Fruit fly (Drosophila melanogaster): ENCODE results near the gene CG8745.
A peak's percentile ranks its signal among the peaks of the same experiment; 100 is the strongest.

CG8745 gene

dm6 chr3L:13903186-13904020, 36.7 kb upstream of the CG8745 start, which contains the start of gene dysc (continued):
- no peak for TF ChIP-seq Dad (GFP tag; optimal IDR thresholded peaks at IDR 0.05)
- TF ChIP-seq chinmo (GFP tag; IDR thresholded peaks at IDR 0.05; ENCODE audit: partially characterized antibody): no peak
- TF ChIP-seq CG31224 (GFP tag; IDR thresholded peaks at IDR 0.05): no peak
- TF ChIP-seq Fer2 (tag; optimal IDR thresholded peaks at IDR 0.05): no peak
- no peak for TF ChIP-seq bbx (GFP tag; IDR thresholded peaks at IDR 0.05; ENCODE audit: partially characterized antibody)
- TF ChIP-seq CG3726 (GFP tag; IDR thresholded peaks at IDR 0.05): no peak
- peak; percentile 19; the same call in 2 of the 3 replicates for TF ChIP-seq dysf (GFP tag; IDR thresholded peaks at IDR 0.05)
- TF ChIP-seq CG6272 (GFP tag; IDR thresholded peaks at IDR 0.05): no peak
- TF ChIP-seq inv (GFP tag; IDR thresholded peaks at IDR 0.05; ENCODE audit: partially characterized antibody): no peak
- no peak for TF ChIP-seq pum (GFP tag; optimal IDR thresholded peaks at IDR 0.05)
- no peak for TF ChIP-seq Antp (GFP tag; optimal IDR thresholded peaks at IDR 0.05)
- TF ChIP-seq gt (GFP tag; IDR thresholded peaks at IDR 0.05): no peak
- no peak for TF ChIP-seq dimm (GFP tag; IDR thresholded peaks at IDR 0.05)
- peak; percentile 10 for TF ChIP-seq phol (tag; optimal IDR thresholded peaks at IDR 0.05)
- no peak for TF ChIP-seq sc (optimal IDR thresholded peaks at IDR 0.05)
- no peak for TF ChIP-seq sc (GFP tag; optimal IDR thresholded peaks at IDR 0.05)
- TF ChIP-seq grn (GFP tag; optimal IDR thresholded peaks at IDR 0.05): no peak
- no peak for TF ChIP-seq CG2129 (GFP tag; IDR thresholded peaks at IDR 0.05; ENCODE audit: partially characterized antibody)
- TF ChIP-seq CG9727 (GFP tag; optimal IDR thresholded peaks at IDR 0.05): no peak
- TF ChIP-seq sr (GFP tag; IDR thresholded peaks at IDR 0.05): no peak
- TF ChIP-seq exex (tag; optimal IDR thresholded peaks at IDR 0.05): no peak
- TF ChIP-seq Atf6 (GFP tag; IDR thresholded peaks at IDR 0.05): no peak
- no peak for TF ChIP-seq CG17568 (GFP tag; optimal IDR thresholded peaks at IDR 0.05)
- no peak for TF ChIP-seq Lhr (GFP tag; optimal IDR thresholded peaks at IDR 0.05)
- no peak for TF ChIP-seq lov (optimal IDR thresholded peaks at IDR 0.05)
- TF ChIP-seq lov (GFP tag; IDR thresholded peaks at IDR 0.05): no peak
- no peak for TF ChIP-seq hbn (GFP tag; IDR thresholded peaks at IDR 0.05; ENCODE audit: partially characterized antibody)
- TF ChIP-seq CG17802 (tag; optimal IDR thresholded peaks at IDR 0.05): no peak
- TF ChIP-seq ro (GFP tag; IDR thresholded peaks at IDR 0.05): no peak
- no peak for TF ChIP-seq CG10565 (GFP tag; optimal IDR thresholded peaks at IDR 0.05)
- TF ChIP-seq stwl (tag; optimal IDR thresholded peaks at IDR 0.05): no peak
- TF ChIP-seq CG6254 (GFP tag; optimal IDR thresholded peaks at IDR 0.05): no peak
- TF ChIP-seq Hey (tag; optimal IDR thresholded peaks at IDR 0.05): no peak
- 0 out of 2 replicates have a peak, but pooled peaks have one; percentile 34 for TF ChIP-seq CG32767 (GFP tag; IDR thresholded peaks at IDR 0.05)
- peak; percentile 12 for TF ChIP-seq B-H2 (GFP tag; optimal IDR thresholded peaks at IDR 0.05)
- no peak for TF ChIP-seq CG17912 (GFP tag; optimal IDR thresholded peaks at IDR 0.05)
- no peak for TF ChIP-seq CG12659 (GFP tag; optimal IDR thresholded peaks at IDR 0.05)
- TF ChIP-seq gfzf (GFP tag; optimal IDR thresholded peaks at IDR 0.05): no peak
- no peak for TF ChIP-seq CG11093 (GFP tag; IDR thresholded peaks at IDR 0.05)
- TF ChIP-seq tna (GFP tag; IDR thresholded peaks at IDR 0.05; ENCODE audit: partially characterized antibody): no peak
- no peak for TF ChIP-seq br (optimal IDR thresholded peaks at IDR 0.05)
- no peak for TF ChIP-seq ERR (GFP tag; optimal IDR thresholded peaks at IDR 0.05)
- TF ChIP-seq sim (GFP tag; IDR thresholded peaks at IDR 0.05): no peak
- TF ChIP-seq CG1024 (GFP tag; IDR thresholded peaks at IDR 0.05): no peak
- TF ChIP-seq CG3838 (GFP tag; optimal IDR thresholded peaks at IDR 0.05): no peak
- no peak for TF ChIP-seq CrebB (tag; optimal IDR thresholded peaks at IDR 0.05)
- TF ChIP-seq TFAM (GFP tag; optimal IDR thresholded peaks at IDR 0.05): no peak
- TF ChIP-seq CG6689 (GFP tag; IDR thresholded peaks at IDR 0.05): peak; percentile 23; the same call in 1 of the 2 replicates
- no peak for TF ChIP-seq Ravus (GFP tag; IDR thresholded peaks at IDR 0.05)
- TF ChIP-seq pho (GFP tag; optimal IDR thresholded peaks at IDR 0.05): no peak

Measured in whole organism, embryonic.